Worm (Caenorhabditis elegans): ENCODE data around the gene nas-14.

DNA sequence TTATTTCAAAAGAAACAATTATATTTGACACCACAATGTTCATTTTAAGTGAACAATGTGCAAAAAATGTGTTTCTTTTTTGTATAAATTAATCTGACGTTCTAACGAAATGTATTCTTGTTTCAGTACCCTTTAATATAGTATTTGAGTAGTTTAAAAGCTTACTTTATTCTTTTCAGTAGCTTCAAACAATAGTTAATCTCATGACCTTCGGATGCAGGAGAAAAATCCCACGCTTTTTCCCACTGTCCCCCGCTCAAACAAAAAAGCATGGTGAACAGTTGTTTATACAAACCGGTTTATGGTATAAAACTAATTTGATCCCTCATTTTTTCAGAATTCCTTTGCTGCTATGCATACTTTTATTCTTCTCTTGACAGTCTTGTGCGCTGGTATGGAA lies 5.2 kb upstream of the nas-14 start, which contains the start of gene scl-14:
- TF ChIP-seq scrt-1 (GFP tag; IDR thresholded peaks at IDR 0.05) = no peak
- TF ChIP-seq sea-1 (GFP tag; conservative IDR thresholded peaks at IDR 0.05) = no peak
